Worm (Caenorhabditis elegans): ENCODE data around the gene lgc-37.

Gene lgc-37

DNA sequence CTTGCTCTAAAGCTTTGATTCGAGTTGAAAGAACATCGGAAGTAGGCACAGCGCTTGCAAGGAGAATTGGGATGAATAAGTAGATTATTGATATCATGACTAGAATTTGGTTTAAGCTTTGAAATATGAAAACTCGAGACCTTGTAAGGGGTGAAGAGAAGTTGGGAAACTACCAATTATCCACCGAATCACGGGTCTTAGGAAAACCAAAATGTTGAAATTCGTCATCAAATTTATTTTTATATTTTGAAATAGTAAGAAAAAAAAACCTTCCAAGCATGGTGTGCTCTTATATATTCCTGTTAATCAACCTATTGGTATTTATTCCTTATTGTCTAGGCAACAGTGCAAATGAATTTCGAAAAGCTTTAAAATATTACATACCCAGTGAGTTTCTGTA lies 34.1 kb upstream of the lgc-37 start, which contains the start of the genes irld-60 and irld-20:
irld-60 (minus strand) TSS at position 101 of the 400 bp plus-strand sequence.
irld-20 (plus strand) TSS at position 279 of the 400 bp plus-strand sequence.
- TF ChIP-seq sdz-12 (GFP tag; optimal IDR thresholded peaks at IDR 0.05) (no peak), dmd-9 (GFP tag; IDR thresholded peaks at IDR 0.05) (no peak), nhr-48 (tag; optimal IDR thresholded peaks at IDR 0.05) (no peak), tra-1 (GFP tag; IDR thresholded peaks at IDR 0.05) (no peak), aha-1 (tag) (no peak), ZK337.2 (GFP tag; IDR thresholded peaks at IDR 0.05) (no peak), snpc-1.2 (GFP tag; IDR thresholded peaks at IDR 0.05) (no peak)

ce11 chrIII:12755048-12755447 lies 29.9 kb upstream of the lgc-37 start, which contains the start of gene srw-10:
srw-10 (plus strand) TSS chrIII:12755348.
- TF ChIP-seq jun-1 (tag; optimal IDR thresholded peaks at IDR 0.05) (no peak), attf-4 (tag; optimal IDR thresholded peaks at IDR 0.05) (no peak)

DNA sequence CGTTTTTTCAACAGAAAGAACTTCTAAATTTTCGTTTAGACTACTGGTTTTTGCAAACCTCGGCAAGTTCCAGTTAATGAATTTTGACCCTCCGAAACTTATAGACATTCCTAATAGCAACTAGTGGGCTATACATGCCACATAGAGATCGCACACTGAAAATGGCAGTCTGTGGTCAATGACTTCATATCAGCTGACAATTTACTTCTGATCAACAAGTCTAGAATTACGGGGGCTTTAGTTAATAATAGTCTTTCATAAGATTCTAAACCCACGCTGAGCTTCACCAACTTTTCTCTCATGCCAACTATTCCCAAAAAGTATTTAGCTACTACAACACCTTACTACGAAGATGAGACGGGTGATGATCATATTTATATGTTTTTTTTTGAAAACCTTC lies 27.6 kb upstream of the lgc-37 start, which contains the start of gene srw-9:
srw-9 (plus strand) TSS at position 301 of the 400 bp plus-strand sequence.
- TF ChIP-seq aly-2 (tag; optimal IDR thresholded peaks at IDR 0.05) (no peak), snpc-1.2 (GFP tag; IDR thresholded peaks at IDR 0.05) (no peak)

- TF ChIP-seq snpc-4 (tag; optimal IDR thresholded peaks at IDR 0.05) (no peak), nhr-25 (tag; optimal IDR thresholded peaks at IDR 0.05; ENCODE audit: borderline replicate concordance, insufficient read depth) (no peak), fkh-10 (GFP tag; optimal IDR thresholded peaks at IDR 0.05) (no peak), ceh-20 (GFP tag; IDR thresholded peaks at IDR 0.05) (no peak), lin-13 (GFP tag; optimal IDR thresholded peaks at IDR 0.05) (no peak), unc-130 (GFP tag; optimal IDR thresholded peaks at IDR 0.05) (no peak), cey-2 (tag; optimal IDR thresholded peaks at IDR 0.05; ENCODE audit: borderline replicate concordance, insufficient read depth) (no peak), mxl-2 (GFP tag; conservative IDR thresholded peaks at IDR 0.05) (no peak), dmd-8 (GFP tag; IDR thresholded peaks at IDR 0.05) (no peak)
These were observed 20.7 kb upstream of the lgc-37 start, which contains the start of the genes irld-19 and irld-61 for ce11 chrIII:12764241-12764640. irld-19 (minus strand) TSS chrIII:12764341. irld-61 (plus strand) TSS chrIII:12764553.

DNA sequence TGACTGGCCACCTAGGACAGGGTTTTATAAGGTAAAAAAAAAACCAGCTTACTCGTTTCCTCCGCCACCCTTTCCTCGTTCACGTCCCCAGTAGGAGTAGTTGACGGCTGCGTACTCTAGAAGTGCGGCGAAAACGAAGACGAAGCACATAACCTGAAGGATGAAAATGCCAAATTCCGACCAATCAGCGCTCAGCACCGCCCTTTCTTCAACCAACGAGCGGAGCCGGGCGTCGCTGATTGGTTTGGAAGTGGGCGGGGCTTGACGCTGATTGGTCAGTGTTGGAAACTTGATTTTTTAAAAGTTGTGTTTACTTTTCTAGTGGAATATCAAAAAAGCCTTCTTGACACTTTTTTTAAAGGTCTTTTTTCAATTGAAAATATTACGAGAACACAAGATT lies 11.2 kb upstream of the lgc-37 start:
- TF ChIP-seq unc-62 (GFP tag; optimal IDR thresholded peaks at IDR 0.05 in 1 of 2), result peak in 1 of 2 experiments; percentile 56
- no peak for TF ChIP-seq unc-62 (tag; optimal IDR thresholded peaks at IDR 0.05)
- TF ChIP-seq lim-7 (GFP tag; IDR thresholded peaks at IDR 0.05), result no peak

ce11 chrIII:12779676-12780337 lies 5.1 kb upstream of the lgc-37 start, which contains the start of gene gab-1:
gab-1 (minus strand) TSS chrIII:12779726.
- TF ChIP-seq set-16 (GFP tag; IDR thresholded peaks at IDR 0.05), result peak; percentile 77
- TF ChIP-seq aha-1 (tag), result peak; percentile 10
- no peak for TF ChIP-seq Y75B8A.6 (GFP tag; IDR thresholded peaks at IDR 0.05)

DNA sequence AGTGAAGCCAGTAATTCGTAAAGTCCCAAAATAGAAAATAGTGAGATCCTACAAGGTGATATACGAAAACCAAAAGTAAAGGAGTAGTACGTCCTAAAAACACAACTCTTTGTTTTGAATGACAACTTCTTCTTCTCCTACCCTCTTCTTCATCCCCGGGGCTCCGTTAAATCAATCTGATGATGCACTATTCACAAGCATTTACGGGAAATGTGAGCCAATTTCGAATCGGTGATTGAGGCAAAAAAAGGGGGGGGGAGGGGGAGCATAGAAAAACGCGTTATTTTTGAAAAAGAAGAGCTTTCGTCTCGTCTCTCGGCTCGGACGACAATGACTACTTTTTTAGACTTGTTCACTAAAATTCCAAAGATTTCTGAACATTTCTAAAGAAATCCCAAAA lies 1.1 kb upstream of the lgc-37 start:
- TF ChIP-seq Y5F2A.4 (GFP tag; optimal IDR thresholded peaks at IDR 0.05) (no peak), fkh-10 (GFP tag; optimal IDR thresholded peaks at IDR 0.05) (peak; percentile 71)

DNA sequence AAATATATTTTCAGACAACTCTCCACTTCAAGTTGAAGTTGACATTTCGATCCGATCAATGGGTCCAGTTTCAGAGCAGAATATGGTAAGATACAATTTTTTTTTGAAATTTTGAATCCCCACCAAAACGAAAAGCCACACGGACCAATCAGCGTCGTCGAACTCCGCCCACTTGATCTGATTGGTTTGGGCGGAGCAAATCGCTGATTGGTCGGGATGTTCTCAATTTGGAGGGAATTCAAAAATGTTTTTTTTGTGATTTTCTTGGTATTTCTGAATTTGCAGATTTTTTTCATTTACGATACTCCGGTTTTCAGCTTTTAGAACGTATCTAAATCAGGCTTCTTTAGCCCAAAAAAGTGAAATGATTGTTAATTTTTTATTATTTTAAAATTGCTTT lies 473 bp downstream of the lgc-37 start:
- no peak for TF ChIP-seq aha-1 (tag)
- TF ChIP-seq nhr-42 (GFP tag; IDR thresholded peaks at IDR 0.05), result no peak
- TF ChIP-seq Y75B8A.6 (GFP tag; IDR thresholded peaks at IDR 0.05), result no peak
- no peak for TF ChIP-seq jun-1 (tag; optimal IDR thresholded peaks at IDR 0.05)
- no peak for TF ChIP-seq set-16 (GFP tag; IDR thresholded peaks at IDR 0.05)
- TF ChIP-seq zip-2 (tag; optimal IDR thresholded peaks at IDR 0.05), result no peak
- no peak for TF ChIP-seq daf-16 (GFP tag; optimal IDR thresholded peaks at IDR 0.05)
- TF ChIP-seq daf-16 (tag; optimal IDR thresholded peaks at IDR 0.05), result no peak
- TF ChIP-seq egl-27 (tag; optimal IDR thresholded peaks at IDR 0.05), result no peak
- TF ChIP-seq madf-5 (GFP tag; IDR thresholded peaks at IDR 0.05), result no peak
- no peak for TF ChIP-seq nhr-11 (tag; optimal IDR thresholded peaks at IDR 0.05)

Measured in whole organism, L4 larva.